Worm (Caenorhabditis elegans) whole organism, mixed stage, embryonic: ENCODE results near the gene T28C6.11.

ENCODE experiments used
- blmp-1 ChIP-seq: fragments of 150-350 bp; optimal IDR thresholded peaks from 2 replicates; lab custom pipeline; 2014; ENCODE audit warnings: missing biosample characterization, missing genetic modification characterization
- ceh-39 ChIP-seq: fragments of 150-350 bp; optimal IDR thresholded peaks from 2 replicates; lab custom pipeline; 2014; ENCODE audit warnings: missing biosample characterization, missing genetic modification characterization
- ces-1 ChIP-seq: fragments of 150-350 bp; optimal IDR thresholded peaks from 2 replicates; lab custom pipeline; 2014; ENCODE audit warnings: missing biosample characterization, missing genetic modification reagents, missing genetic modification characterization
- lsy-2 ChIP-seq: fragments of 150-350 bp; optimal IDR thresholded peaks from 2 replicates; lab custom pipeline; 2014; ENCODE audit warnings: missing biosample characterization, missing genetic modification characterization
- mep-1 ChIP-seq: fragments of 150-350 bp; optimal IDR thresholded peaks from 2 replicates; lab custom pipeline; 2017; ENCODE audit warnings: missing biosample characterization, missing genetic modification reagents, missing genetic modification characterization, inconsistent platforms
- nhr-12 ChIP-seq: fragments of 150-350 bp; optimal IDR thresholded peaks from 2 replicates; lab custom pipeline; 2014; ENCODE audit warnings: missing biosample characterization, missing genetic modification characterization
- nhr-76 ChIP-seq: sonication (generic microtip); optimal IDR thresholded peaks from 2 replicates; lab custom pipeline; 2017; ENCODE audit warnings: missing biosample characterization, missing genetic modification characterization
- pha-4 ChIP-seq: fragments of 150-350 bp; optimal IDR thresholded peaks from 2 replicates; lab custom pipeline; 2018; ENCODE audit warnings: missing biosample characterization, missing genetic modification reagents, missing genetic modification characterization
- snpc-4 ChIP-seq: fragments of 150-350 bp; optimal IDR thresholded peaks from 2 replicates; lab custom pipeline; 2014; ENCODE audit warnings: missing biosample characterization, missing genetic modification characterization
- tbx-8 ChIP-seq: fragments of 200-800 bp; sonication (Bioruptor generic); optimal IDR thresholded peaks from 2 replicates; lab custom pipeline; 2018; ENCODE audit warnings: mild to moderate bottlenecking, missing genetic modification characterization, moderate library complexity, missing compliant biosample characterization
- unc-39 ChIP-seq: fragments of 150-350 bp; optimal IDR thresholded peaks from 2 replicates; lab custom pipeline; 2014; ENCODE audit warnings: missing biosample characterization, missing genetic modification characterization
- unc-62 ChIP-seq: fragments of 150-350 bp; optimal IDR thresholded peaks from 2 replicates; lab custom pipeline; 2014; ENCODE audit warnings: missing biosample characterization, missing genetic modification reagents, missing genetic modification characterization

ce11 chrIV:8844457-8844856, 4.4 kb upstream of the T28C6.11 start, which contains the start of gene T11B7.2:
- TF ChIP-seq snpc-4 (tag; lab: Kevin White, UChicago), result no peak
- no peak for TF ChIP-seq blmp-1 (tag; lab: Kevin White, UChicago)
- TF ChIP-seq unc-62 (GFP tag; lab: Kevin White, UChicago), result no peak
- no peak for TF ChIP-seq nhr-76
- TF ChIP-seq ces-1 (GFP tag; lab: Kevin White, UChicago), result no peak
- TF ChIP-seq ceh-39 (tag; lab: Kevin White, UChicago), result no peak
- no peak for TF ChIP-seq mep-1
- TF ChIP-seq unc-39, result no peak
- TF ChIP-seq tbx-8 (GFP tag; lab: Kevin White, UChicago), result no peak
- TF ChIP-seq nhr-12, result no peak
- TF ChIP-seq pha-4 (tag; lab: Kevin White, UChicago), result no peak
- no peak for TF ChIP-seq lsy-2 (tag; lab: Kevin White, UChicago)
